Worm (Caenorhabditis elegans): Measurements from ENCODE around the gene catp-3.

Gene catp-3

ce11 chrV:8031121-8031520 is 44.7 kb upstream of the catp-3 start, which contains the start of gene vars-1 (continued):
- TF ChIP-seq hlh-30 (tag; optimal IDR thresholded peaks at IDR 0.05; ENCODE audit: insufficient read depth) (peak; percentile 49), dpl-1 (GFP tag; optimal IDR thresholded peaks at IDR 0.05) (peak; percentile 93), daf-16 (GFP tag; optimal IDR thresholded peaks at IDR 0.05) (no peak), daf-16 (tag; optimal IDR thresholded peaks at IDR 0.05) (peak; percentile 37), dmd-6 (GFP tag; IDR thresholded peaks at IDR 0.05) (0 out of 2 replicates have a peak, but pooled peaks have one; percentile 13), nhr-6 (tag; optimal IDR thresholded peaks at IDR 0.05) (peak; percentile 4), mes-2 (tag; optimal IDR thresholded peaks at IDR 0.05; ENCODE audit: poor library complexity, severe bottlenecking) (peak; percentile 58)

- TF ChIP-seq saeg-2 (GFP tag; IDR thresholded peaks at IDR 0.05) (no peak), aha-1 (tag) (no peak), hmg-1.1 (GFP tag; IDR thresholded peaks at IDR 0.05) (no peak), nhr-11 (tag; optimal IDR thresholded peaks at IDR 0.05) (no peak), mxl-3 (GFP tag; optimal IDR thresholded peaks at IDR 0.05) (no peak), ces-1 (GFP tag; optimal IDR thresholded peaks at IDR 0.05) (no peak)
These were observed 41.0 kb upstream of the catp-3 start, which contains the start of gene algn-12 for ce11 chrV:8034811-8035210. Gene algn-12, plus strand, starts transcription at chrV:8035111.

- TF ChIP-seq Y75B8A.6 (GFP tag; IDR thresholded peaks at IDR 0.05) (no peak), vab-7 (GFP tag; IDR thresholded peaks at IDR 0.05) (no peak), saeg-2 (GFP tag; IDR thresholded peaks at IDR 0.05) (no peak), R02D3.7 (tag; optimal IDR thresholded peaks at IDR 0.05) (no peak), ZK546.5 (tag; optimal IDR thresholded peaks at IDR 0.05) (no peak), hmg-1.1 (GFP tag; IDR thresholded peaks at IDR 0.05) (no peak), cey-2 (tag; optimal IDR thresholded peaks at IDR 0.05; ENCODE audit: borderline replicate concordance, insufficient read depth) (no peak), fos-1 (tag; optimal IDR thresholded peaks at IDR 0.05) (no peak), ctbp-1 (GFP tag; IDR thresholded peaks at IDR 0.05) (no peak), spr-1 (tag; optimal IDR thresholded peaks at IDR 0.05) (no peak), unc-130 (GFP tag; optimal IDR thresholded peaks at IDR 0.05) (no peak), attf-4 (tag; optimal IDR thresholded peaks at IDR 0.05) (no peak)
These were observed 39.9 kb upstream of the catp-3 start, which contains the start of gene ZC513.14 for ce11 chrV:8035947-8036346. Gene ZC513.14, minus strand, starts transcription at chrV:8036047.

- TF ChIP-seq mes-2 (tag; optimal IDR thresholded peaks at IDR 0.05; ENCODE audit: poor library complexity, severe bottlenecking): peak; percentile 0
- no peak for TF ChIP-seq daf-19 (GFP tag; conservative IDR thresholded peaks at IDR 0.05)
- TF ChIP-seq tra-1 (GFP tag; IDR thresholded peaks at IDR 0.05): peak; percentile 19; the same call in 1 of the 2 replicates
- TF ChIP-seq F26F4.8 (GFP tag; conservative IDR thresholded peaks at IDR 0.05): no peak
- TF ChIP-seq lin-38 (GFP tag; IDR thresholded peaks at IDR 0.05): no peak; the same call in 1 of the 2 replicates
- no peak for TF ChIP-seq zfp-2 (tag; optimal IDR thresholded peaks at IDR 0.05)
- no peak for TF ChIP-seq nhr-237 (tag; optimal IDR thresholded peaks at IDR 0.05)
- no peak for TF ChIP-seq lim-7 (GFP tag; IDR thresholded peaks at IDR 0.05)
- no peak for TF ChIP-seq ZK546.5 (tag; optimal IDR thresholded peaks at IDR 0.05)
- TF ChIP-seq pqm-1 (tag; optimal IDR thresholded peaks at IDR 0.05): no peak
- no peak for TF ChIP-seq set-16 (GFP tag; IDR thresholded peaks at IDR 0.05)
- TF ChIP-seq ceh-44 (GFP tag; IDR thresholded peaks at IDR 0.05): no peak
- no peak for TF ChIP-seq jun-1 (tag; optimal IDR thresholded peaks at IDR 0.05)
- no peak for TF ChIP-seq zip-2 (tag; optimal IDR thresholded peaks at IDR 0.05)
- no peak for TF ChIP-seq ama-1 (optimal IDR thresholded peaks at IDR 0.05)
- TF ChIP-seq nhr-10 (tag; optimal IDR thresholded peaks at IDR 0.05): no peak
- TF ChIP-seq spr-1 (tag; optimal IDR thresholded peaks at IDR 0.05): peak; percentile 61
- TF ChIP-seq D1046.2 (GFP tag; IDR thresholded peaks at IDR 0.05): no peak
- TF ChIP-seq F49E8.2 (tag; optimal IDR thresholded peaks at IDR 0.05; ENCODE audit: borderline replicate concordance): no peak
- no peak for TF ChIP-seq mdt-29 (GFP tag; IDR thresholded peaks at IDR 0.05)
- TF ChIP-seq fos-1 (tag; optimal IDR thresholded peaks at IDR 0.05): no peak
- no peak for TF ChIP-seq zip-11 (GFP tag; IDR thresholded peaks at IDR 0.05)
- TF ChIP-seq dmd-8 (GFP tag; IDR thresholded peaks at IDR 0.05): no peak
- TF ChIP-seq F37D6.2 (tag; optimal IDR thresholded peaks at IDR 0.05): no peak
- TF ChIP-seq R02D3.7 (tag; optimal IDR thresholded peaks at IDR 0.05): no peak
- no peak for TF ChIP-seq nhr-41 (GFP tag; IDR thresholded peaks at IDR 0.05)
- TF ChIP-seq egl-27 (tag; optimal IDR thresholded peaks at IDR 0.05): no peak
- no peak for TF ChIP-seq nhr-42 (GFP tag; IDR thresholded peaks at IDR 0.05)
- TF ChIP-seq lir-3 (tag; optimal IDR thresholded peaks at IDR 0.05): no peak
- no peak for TF ChIP-seq dmd-6 (GFP tag; IDR thresholded peaks at IDR 0.05)
- TF ChIP-seq Y75B8A.6 (GFP tag; IDR thresholded peaks at IDR 0.05): no peak
These were observed 36.7 kb upstream of the catp-3 start for ce11 chrV:8039085-8039525.
